Worm (Caenorhabditis elegans): Measurements from ENCODE around the gene cyp-32A1.
A peak's percentile ranks its signal among the peaks of the same experiment; 100 is the strongest.

cyp-32A1 gene

ce11 chrV:7777098-7777497, 4.5 kb upstream of the cyp-32A1 start, which contains the start of gene C26F1.3 (continued):
- TF ChIP-seq F49E8.2 (tag; optimal IDR thresholded peaks at IDR 0.05; ENCODE audit: insufficient read depth), result peak; percentile 19
- peak; percentile 27 for TF ChIP-seq snpc-3.4 (tag; optimal IDR thresholded peaks at IDR 0.05)
- TF ChIP-seq snpc-1.3 (tag; optimal IDR thresholded peaks at IDR 0.05; ENCODE audit: insufficient read depth), result peak; percentile 0
- TF ChIP-seq C17E4.6 (GFP tag; IDR thresholded peaks at IDR 0.05), result peak; percentile 55; the same call in 1 of the 2 replicates
- 0 out of 2 replicates have a peak, but pooled peaks have one; percentile 47 for TF ChIP-seq nfyb-1 (GFP tag; IDR thresholded peaks at IDR 0.05)
- no peak for TF ChIP-seq mcd-1 (GFP tag; IDR thresholded peaks at IDR 0.05)
- peak; percentile 71 for TF ChIP-seq hrde-1 (tag; optimal IDR thresholded peaks at IDR 0.05; ENCODE audit: borderline replicate concordance)
- no peak for TF ChIP-seq ama-1 (optimal IDR thresholded peaks at IDR 0.05)
- TF ChIP-seq ama-1 (GFP tag; optimal IDR thresholded peaks at IDR 0.05), result peak in 1 of 2 experiments; percentile 53
- TF ChIP-seq sea-2 (GFP tag; IDR thresholded peaks at IDR 0.05), result no peak
- TF ChIP-seq let-607 (tag; optimal IDR thresholded peaks at IDR 0.05), result no peak
- TF ChIP-seq Y56A3A.18 (GFP tag; IDR thresholded peaks at IDR 0.05), result 0 out of 2 replicates have a peak, but pooled peaks have one; percentile 15
- TF ChIP-seq C06A6.2 (GFP tag; conservative IDR thresholded peaks at IDR 0.05), result no peak
- peak; percentile 51 for TF ChIP-seq repo-1 (tag; optimal IDR thresholded peaks at IDR 0.05)
- no peak for TF ChIP-seq hlh-26 (GFP tag; conservative IDR thresholded peaks at IDR 0.05)
- no peak for TF ChIP-seq fkh-3 (tag; optimal IDR thresholded peaks at IDR 0.05)
- TF ChIP-seq athp-1 (tag; optimal IDR thresholded peaks at IDR 0.05), result peak; percentile 22
- peak; percentile 85; the same call in 1 of the 2 replicates for TF ChIP-seq madf-3 (GFP tag; IDR thresholded peaks at IDR 0.05)
- peak; percentile 44; the same call in 1 of the 2 replicates for TF ChIP-seq rcor-1 (GFP tag; IDR thresholded peaks at IDR 0.05)
- no peak for TF ChIP-seq hlh-12 (tag; optimal IDR thresholded peaks at IDR 0.05)

ce11 chrV:7778999-7779398, 2.6 kb upstream of the cyp-32A1 start:
- TF ChIP-seq F22D6.2 (tag; optimal IDR thresholded peaks at IDR 0.05), result no peak
- TF ChIP-seq lsl-1 (GFP tag; optimal IDR thresholded peaks at IDR 0.05), result no peak
- TF ChIP-seq unc-130 (GFP tag; optimal IDR thresholded peaks at IDR 0.05), result peak; percentile 15
- TF ChIP-seq snpc-1.3 (tag; optimal IDR thresholded peaks at IDR 0.05; ENCODE audit: insufficient read depth), result no peak
- TF ChIP-seq Y56A3A.18 (GFP tag; IDR thresholded peaks at IDR 0.05), result no peak
- TF ChIP-seq ccch-3 (GFP tag; optimal IDR thresholded peaks at IDR 0.05), result no peak
- no peak for TF ChIP-seq F55B11.4 (tag; optimal IDR thresholded peaks at IDR 0.05; ENCODE audit: borderline replicate concordance, insufficient read depth)
- no peak for TF ChIP-seq F37B4.10 (GFP tag; IDR thresholded peaks at IDR 0.05)
- no peak for TF ChIP-seq nhr-27 (tag; optimal IDR thresholded peaks at IDR 0.05)
- no peak for TF ChIP-seq cebp-1 (GFP tag; IDR thresholded peaks at IDR 0.05)
- no peak for TF ChIP-seq cebp-1 (tag; optimal IDR thresholded peaks at IDR 0.05)
- no peak for TF ChIP-seq snpc-3.4 (tag; optimal IDR thresholded peaks at IDR 0.05)
- no peak for TF ChIP-seq lin-54 (GFP tag; optimal IDR thresholded peaks at IDR 0.05)
- TF ChIP-seq Y95B8A.8 (GFP tag; IDR thresholded peaks at IDR 0.05), result no peak
- TF ChIP-seq ceh-27 (GFP tag; optimal IDR thresholded peaks at IDR 0.05), result no peak
- TF ChIP-seq attf-3 (GFP tag; conservative IDR thresholded peaks at IDR 0.05), result no peak
- no peak for TF ChIP-seq egrh-3 (GFP tag; IDR thresholded peaks at IDR 0.05)
- TF ChIP-seq hlh-26 (GFP tag; conservative IDR thresholded peaks at IDR 0.05), result no peak
- TF ChIP-seq egl-18 (GFP tag; IDR thresholded peaks at IDR 0.05), result no peak
- no peak for TF ChIP-seq Y53G8AR.9 (GFP tag; conservative IDR thresholded peaks at IDR 0.05)
- no peak for TF ChIP-seq lir-1 (GFP tag; conservative IDR thresholded peaks at IDR 0.05)
- no peak for TF ChIP-seq B0019.2 (GFP tag; conservative IDR thresholded peaks at IDR 0.05)
- no peak for TF ChIP-seq gei-17 (GFP tag; optimal IDR thresholded peaks at IDR 0.05)
- TF ChIP-seq ceh-100 (GFP tag; IDR thresholded peaks at IDR 0.05), result no peak
- TF ChIP-seq aptf-2 (GFP tag; conservative IDR thresholded peaks at IDR 0.05), result no peak
- no peak for TF ChIP-seq pha-4 (tag; optimal IDR thresholded peaks at IDR 0.05)
- no peak for TF ChIP-seq mes-4 (tag; optimal IDR thresholded peaks at IDR 0.05)
- TF ChIP-seq D2030.7 (GFP tag; IDR thresholded peaks at IDR 0.05), result no peak
- no peak for TF ChIP-seq F39B2.1 (GFP tag; IDR thresholded peaks at IDR 0.05)
- no peak for TF ChIP-seq K12H6.12 (tag; optimal IDR thresholded peaks at IDR 0.05)
- no peak for TF ChIP-seq F57C9.4 (tag; optimal IDR thresholded peaks at IDR 0.05)
- TF ChIP-seq sea-2 (GFP tag; IDR thresholded peaks at IDR 0.05), result no peak
- peak; percentile 15 for TF ChIP-seq chd-7 (tag; optimal IDR thresholded peaks at IDR 0.05)

All from whole organism, young adult.